Worm (Caenorhabditis elegans) whole organism, dauer: ENCODE results near the gene cutl-2.

Source experiments
- unc-62 ChIP-seq: sonication (generic microtip); optimal IDR thresholded peaks from 2 replicates; lab custom pipeline; 2017; ENCODE audit warnings: missing biosample characterization, missing genetic modification reagents, missing genetic modification characterization

Gene cutl-2

ce11 chrII:9690067-9690632 is 34.3 kb downstream of the cutl-2 start:
- no peak for TF ChIP-seq unc-62 (GFP tag; lab: Kevin White, UChicago)

DNA sequence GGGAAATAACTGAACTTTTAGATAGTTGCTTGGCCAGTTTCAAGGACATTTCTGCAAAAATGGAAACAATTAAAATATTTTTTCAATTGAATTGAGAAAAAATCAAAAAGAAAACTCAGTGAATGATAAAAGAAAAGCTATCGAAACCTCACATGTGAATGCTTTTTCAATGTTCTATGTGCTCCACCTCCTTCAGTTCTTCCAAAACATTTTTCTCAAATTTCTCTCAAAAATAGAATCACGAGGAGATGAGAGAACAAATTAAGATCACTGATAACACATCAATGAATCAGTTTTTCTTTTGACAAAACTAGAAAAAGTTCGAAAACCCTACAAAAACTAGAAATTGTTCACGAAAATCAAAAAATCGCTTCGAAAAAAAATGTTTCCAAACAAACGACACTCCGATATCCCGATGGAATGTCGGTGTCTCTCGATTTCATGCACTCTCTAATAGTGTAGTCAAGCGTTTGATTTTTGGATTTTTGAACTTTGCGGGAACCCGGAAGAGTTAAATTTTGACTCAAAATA is 37.7 kb downstream of the cutl-2 start, which contains the start of gene ZK1320.9:
Gene ZK1320.9 (minus strand): TSS at position 51 of the 531 bp plus-strand sequence.
- TF ChIP-seq unc-62 (GFP tag; lab: Kevin White, UChicago) = no peak

ce11 chrII:9684175-9684574 is 40.3 kb downstream of the cutl-2 start:
- TF ChIP-seq unc-62 (GFP tag; lab: Kevin White, UChicago) = no peak

- no peak for TF ChIP-seq unc-62 (GFP tag; lab: Kevin White, UChicago)
Observed at ce11 chrII:9682044-9682443, 42.4 kb downstream of the cutl-2 start.

DNA sequence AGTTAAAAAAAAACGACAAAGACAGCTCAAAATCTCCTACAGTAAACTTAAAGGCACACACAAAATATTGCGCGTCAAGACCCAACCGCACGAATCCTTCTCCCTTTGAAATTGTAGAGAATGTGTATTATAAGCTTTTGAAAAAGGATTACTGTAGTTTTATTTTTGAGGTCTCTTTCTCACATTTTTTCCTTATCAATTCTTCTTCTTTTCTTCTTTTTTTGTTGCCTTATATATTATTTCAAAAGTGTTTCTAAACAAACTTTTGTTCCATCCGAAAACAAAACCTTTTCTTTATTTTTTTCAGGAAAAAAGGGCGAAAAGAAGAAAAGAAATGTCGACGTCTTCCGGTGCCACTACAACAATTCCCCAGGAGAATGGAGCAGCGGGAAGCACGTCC is 44.0 kb downstream of the cutl-2 start, which contains the start of gene ZK1320.13:
Gene ZK1320.13 (plus strand): TSS at position 301 of the 400 bp plus-strand sequence.
- TF ChIP-seq unc-62 (GFP tag; lab: Kevin White, UChicago) = no peak

ce11 chrII:9679842-9680241 is 44.6 kb downstream of the cutl-2 start:
- no peak for TF ChIP-seq unc-62 (GFP tag; lab: Kevin White, UChicago)

DNA sequence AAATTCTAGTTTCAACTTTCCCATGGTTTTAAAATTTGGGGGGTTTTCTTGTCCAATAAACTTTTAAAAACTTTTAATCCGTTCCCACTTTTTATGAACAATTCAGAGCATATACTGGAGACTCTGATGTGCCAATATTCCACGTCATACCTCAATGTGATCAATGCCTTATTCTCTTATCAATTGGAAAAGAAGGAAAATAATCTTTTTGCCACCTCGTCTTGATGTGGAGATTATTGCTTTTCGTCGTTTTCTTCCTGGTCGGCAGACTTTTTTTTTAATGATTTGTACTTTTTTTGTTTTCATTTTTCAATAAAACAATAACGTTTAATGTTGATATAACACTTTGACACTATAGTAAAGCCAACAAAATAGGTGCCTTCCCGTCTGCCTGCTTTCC is 47.0 kb downstream of the cutl-2 start:
- no peak for TF ChIP-seq unc-62 (GFP tag; lab: Kevin White, UChicago)

DNA sequence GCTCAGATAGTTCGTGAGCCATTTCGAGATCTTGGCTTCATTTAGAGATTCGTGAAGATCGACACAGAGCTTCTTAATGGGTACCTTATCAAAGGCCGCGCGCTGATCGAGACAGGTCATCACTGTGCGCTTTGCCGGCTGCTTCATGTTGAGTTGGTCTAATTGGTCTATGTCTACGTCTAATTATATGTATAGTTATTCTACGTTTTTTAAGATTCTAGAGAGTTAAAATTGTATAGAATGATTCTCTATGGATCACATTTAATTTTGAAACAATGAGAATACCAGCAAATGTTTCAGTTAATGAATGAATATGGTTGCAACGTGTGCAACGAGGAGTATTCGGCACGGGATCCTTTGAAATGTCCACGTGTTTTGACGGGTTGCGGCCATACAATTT is 49.8 kb downstream of the cutl-2 start, which contains the start of gene arc-1:
Gene arc-1 (plus strand): TSS at position 301 of the 400 bp plus-strand sequence.
- TF ChIP-seq unc-62 (GFP tag; lab: Kevin White, UChicago) = no peak
